Worm (Caenorhabditis elegans) whole organism, L3 larva: ENCODE measurements around the gene Y39G8B.2.

ENCODE experiments used
- ceh-28 ChIP-seq: fragments of 150-350 bp; optimal IDR thresholded peaks from 2 replicates; lab custom pipeline; 2014; ENCODE audit warnings: missing biosample characterization, missing genetic modification reagents, missing genetic modification characterization
- nhr-11 ChIP-seq: fragments of 150-350 bp; optimal IDR thresholded peaks from 2 replicates; lab custom pipeline; 2014; ENCODE audit warnings: missing biosample characterization, missing genetic modification characterization
- nhr-237 ChIP-seq: fragments of 150-350 bp; optimal IDR thresholded peaks from 2 replicates; lab custom pipeline; 2014; ENCODE audit warnings: missing biosample characterization, missing genetic modification characterization
- sea-2 ChIP-seq: fragments of 150-350 bp; sonication (generic microtip); optimal IDR thresholded peaks from 4 replicates; lab custom pipeline; 2014; ENCODE audit warnings: missing biosample characterization, missing genetic modification reagents, missing genetic modification characterization

- TF ChIP-seq ceh-28 (no peak), sea-2 (GFP tag; lab: Kevin White, UChicago) (no peak), nhr-11 (tag; lab: Kevin White, UChicago) (no peak), nhr-237 (tag; lab: Kevin White, UChicago) (no peak)
Observed at ce11 chrII:13949290-13949689, 26.7 kb downstream of the Y39G8B.2 start, which contains the start of gene sre-44.
